Worm (Caenorhabditis elegans) whole organism, L1 larva: ENCODE data around the gene Y59H11AR.4.

Experiments used
- C04F5.9 ChIP-seq: sonication (generic microtip); optimal IDR thresholded peaks from 2 replicates; lab custom pipeline; 2016; ENCODE audit warnings: missing genetic modification characterization, missing compliant biosample characterization
- C34B4.2 ChIP-seq: sonication (generic microtip); optimal IDR thresholded peaks from 2 replicates; lab custom pipeline; 2017; ENCODE audit warnings: mild to moderate bottlenecking, missing genetic modification characterization, missing compliant biosample characterization
- Y116A8C.19 ChIP-seq: sonication (generic microtip); optimal IDR thresholded peaks from 2 replicates; lab custom pipeline; 2016; ENCODE audit warnings: missing compliant biosample characterization, missing genetic modification characterization, borderline replicate concordance
- alr-1 ChIP-seq: fragments of 200-800 bp; sonication (Bioruptor generic); optimal IDR thresholded peaks from 2 replicates; lab custom pipeline; 2018; ENCODE audit warnings: borderline replicate concordance, mild to moderate bottlenecking, missing genetic modification characterization, missing compliant biosample characterization
- aly-2 ChIP-seq: fragments of 150-350 bp; optimal IDR thresholded peaks from 2 replicates; lab custom pipeline; 2014; ENCODE audit warnings: missing biosample characterization, missing genetic modification characterization
- ceh-63 ChIP-seq: fragments of 200-800 bp; sonication (Bioruptor generic); optimal IDR thresholded peaks from 2 replicates; lab custom pipeline; 2018; ENCODE audit warnings: mild to moderate bottlenecking, missing genetic modification characterization, missing compliant biosample characterization
- ceh-8 ChIP-seq: fragments of 200-800 bp; sonication (Bioruptor generic); optimal IDR thresholded peaks from 2 replicates; lab custom pipeline; 2018; ENCODE audit warnings: mild to moderate bottlenecking, missing genetic modification characterization, moderate library complexity, missing compliant biosample characterization
- ceh-82 ChIP-seq, 3 experiments: fragments of 150-350 bp in 1 of 3; sonication (generic microtip) in 2 of 3; optimal IDR thresholded peaks; 2 replicates each; lab custom pipeline; 2014 to 2017; ENCODE audit warnings: missing biosample characterization in 3 of 3, missing genetic modification characterization in 3 of 3
- ceh-90 ChIP-seq: sonication (generic microtip); optimal IDR thresholded peaks from 2 replicates; lab custom pipeline; 2016; ENCODE audit warnings: missing genetic modification characterization, missing compliant biosample characterization
- ces-1 ChIP-seq: fragments of 150-350 bp; optimal IDR thresholded peaks from 2 replicates; lab custom pipeline; 2014; ENCODE audit warnings: missing biosample characterization, missing genetic modification reagents, missing genetic modification characterization
- dpl-1 ChIP-seq, 3 experiments: fragments of 150-350 bp in 2 of 3; sonication (generic microtip) in 1 of 3; optimal IDR thresholded peaks; 2 replicates each; lab custom pipeline; 2014 to 2017; ENCODE audit warnings: missing biosample characterization in 3 of 3, missing genetic modification characterization in 3 of 3, missing genetic modification reagents in 3 of 3
- egl-13 ChIP-seq: sonication (generic microtip); optimal IDR thresholded peaks from 2 replicates; lab custom pipeline; 2016; ENCODE audit warnings: missing genotype, missing genetic modification reagents, missing genetic modification characterization, missing compliant biosample characterization
- elt-2 ChIP-seq: sonication (generic microtip); optimal IDR thresholded peaks from 2 replicates; lab custom pipeline; 2016; ENCODE audit warnings: missing genetic modification characterization, mild to moderate bottlenecking, inconsistent platforms, missing compliant biosample characterization, missing genetic modification reagents
- ets-5 ChIP-seq: fragments of 200-800 bp; sonication (Bioruptor generic); IDR thresholded peaks from 2 replicates; pipeline ENCODE4 v1.3.6; 2022; ENCODE audit warnings: missing genetic modification characterization, missing compliant biosample characterization
- fkh-8 ChIP-seq: sonication (generic microtip); optimal IDR thresholded peaks from 2 replicates; lab custom pipeline; 2016; ENCODE audit warnings: mild to moderate bottlenecking, missing genetic modification characterization, missing compliant biosample characterization
- grh-1 ChIP-seq: fragments of 200-800 bp; sonication (Bioruptor generic); IDR thresholded peaks from 2 replicates; pipeline ENCODE4 v1.3.6; 2022; ENCODE audit warnings: missing genetic modification reagents, missing genetic modification characterization, missing compliant biosample characterization
- hlh-17 ChIP-seq: fragments of 200-800 bp; sonication (Bioruptor generic); optimal IDR thresholded peaks from 2 replicates; lab custom pipeline; 2018; ENCODE audit warnings: missing genetic modification characterization, mild to moderate bottlenecking, missing compliant biosample characterization, moderate library complexity, borderline replicate concordance
- hlh-4 ChIP-seq: sonication (generic microtip); optimal IDR thresholded peaks from 2 replicates; lab custom pipeline; 2016; ENCODE audit warnings: mild to moderate bottlenecking, missing genetic modification characterization, missing compliant biosample characterization
- irx-1 ChIP-seq: sonication (generic microtip); optimal IDR thresholded peaks from 2 replicates; lab custom pipeline; 2016; ENCODE audit warnings: missing genetic modification characterization, missing compliant biosample characterization
- isw-1 ChIP-seq: fragments of 200-800 bp; sonication (Bioruptor generic); IDR thresholded peaks from 2 replicates; pipeline ENCODE4 v1.3.6; 2022; ENCODE audit warnings: missing genetic modification characterization, missing compliant biosample characterization
- jun-1 ChIP-seq: fragments of 150-350 bp; optimal IDR thresholded peaks from 2 replicates; lab custom pipeline; 2014; ENCODE audit warnings: missing biosample characterization, missing genetic modification reagents, missing genetic modification characterization
- lin-14 ChIP-seq: fragments of 200-800 bp; sonication (Bioruptor generic); optimal IDR thresholded peaks from 2 replicates; lab custom pipeline; 2018; ENCODE audit warnings: mild to moderate bottlenecking, missing genetic modification characterization, moderate library complexity, missing compliant biosample characterization
- lin-15B ChIP-seq: fragments of 150-350 bp; sonication (generic microtip); optimal IDR thresholded peaks from 3 replicates; lab custom pipeline; 2014; ENCODE audit warnings: missing biosample characterization, missing genetic modification characterization
- lin-39 ChIP-seq: fragments of 150-350 bp; optimal IDR thresholded peaks from 2 replicates; lab custom pipeline; 2014; ENCODE audit warnings: missing biosample characterization, missing genetic modification reagents, missing genetic modification characterization
- lsy-2 ChIP-seq, 2 experiments: fragments of 150-350 bp; optimal IDR thresholded peaks; 2 replicates each; lab custom pipeline; 2014; ENCODE audit warnings: missing biosample characterization in 2 of 2, missing genetic modification characterization in 2 of 2
- mab-9 ChIP-seq: fragments of 200-800 bp; sonication (Bioruptor generic); IDR thresholded peaks from 2 replicates; pipeline ENCODE4 v1.3.6; 2022; ENCODE audit warnings: missing genetic modification reagents, missing genetic modification characterization, missing compliant biosample characterization
- mdl-1 ChIP-seq, 2 experiments: fragments of 150-350 bp; optimal IDR thresholded peaks; 2 replicates each; lab custom pipeline; 2014 to 2017; ENCODE audit warnings: missing biosample characterization in 2 of 2, missing genetic modification characterization in 2 of 2, inconsistent platforms in 1 of 2
- mef-2 ChIP-seq: fragments of 150-350 bp; optimal IDR thresholded peaks from 2 replicates; lab custom pipeline; 2014; ENCODE audit warnings: missing biosample characterization, missing genetic modification characterization
- nhr-20 ChIP-seq: sonication (generic microtip); optimal IDR thresholded peaks from 2 replicates; lab custom pipeline; 2016; ENCODE audit warnings: mild to moderate bottlenecking, missing genetic modification characterization, missing compliant biosample characterization
- nhr-237 ChIP-seq: fragments of 150-350 bp; optimal IDR thresholded peaks from 2 replicates; lab custom pipeline; 2014; ENCODE audit warnings: missing biosample characterization, missing genetic modification characterization
- nhr-28 ChIP-seq: fragments of 150-350 bp; optimal IDR thresholded peaks from 2 replicates; lab custom pipeline; 2014; ENCODE audit warnings: missing biosample characterization, missing genetic modification characterization
- nhr-47 ChIP-seq: sonication (generic microtip); optimal IDR thresholded peaks from 2 replicates; lab custom pipeline; 2016; ENCODE audit warnings: mild to moderate bottlenecking, missing genetic modification characterization, moderate library complexity, missing compliant biosample characterization
- nhr-77 ChIP-seq: fragments of 150-350 bp; optimal IDR thresholded peaks from 2 replicates; lab custom pipeline; 2014; ENCODE audit warnings: missing biosample characterization, missing genetic modification characterization
- nhr-84 ChIP-seq: sonication (generic microtip); optimal IDR thresholded peaks from 2 replicates; lab custom pipeline; 2017; ENCODE audit warnings: missing biosample characterization, missing genetic modification characterization
- nhr-85 ChIP-seq: sonication (generic microtip); peaks from one replicate; lab custom pipeline; 2016; ENCODE audit warnings: missing genetic modification characterization, inconsistent platforms, missing compliant biosample characterization
- nhr-90 ChIP-seq: sonication (generic microtip); optimal IDR thresholded peaks from 2 replicates; lab custom pipeline; 2016; ENCODE audit warnings: mild to moderate bottlenecking, missing genetic modification characterization, missing compliant biosample characterization; ENCODE audit not compliant: poor library complexity
- pax-3 ChIP-seq: fragments of 200-800 bp; sonication (Bioruptor generic); optimal IDR thresholded peaks from 2 replicates; lab custom pipeline; 2018; ENCODE audit warnings: mild to moderate bottlenecking, missing genetic modification characterization, moderate library complexity, missing compliant biosample characterization
- pqm-1 ChIP-seq: sonication (generic microtip); optimal IDR thresholded peaks from 3 replicates; lab custom pipeline; 2017; ENCODE audit warnings: missing biosample characterization, missing genetic modification characterization
- rnt-1 ChIP-seq: sonication (generic microtip); optimal IDR thresholded peaks from 2 replicates; lab custom pipeline; 2016; ENCODE audit warnings: mild to moderate bottlenecking, missing genetic modification characterization, moderate library complexity, missing compliant biosample characterization
- snpc-4 ChIP-seq: fragments of 150-350 bp; optimal IDR thresholded peaks from 2 replicates; lab custom pipeline; 2014; ENCODE audit warnings: missing biosample characterization, missing genetic modification characterization
- sptf-1 ChIP-seq: fragments of 150-350 bp; optimal IDR thresholded peaks from 2 replicates; lab custom pipeline; 2014; ENCODE audit warnings: missing biosample characterization, missing genetic modification characterization
- swsn-7 ChIP-seq: sonication (generic microtip); optimal IDR thresholded peaks from 2 replicates; lab custom pipeline; 2016; ENCODE audit warnings: missing genetic modification characterization, missing compliant biosample characterization
- tlp-1 ChIP-seq: fragments of 150-350 bp; optimal IDR thresholded peaks from 2 replicates; lab custom pipeline; 2014; ENCODE audit warnings: missing biosample characterization, missing genetic modification characterization
- unc-130 ChIP-seq: fragments of 150-350 bp; optimal IDR thresholded peaks from 2 replicates; lab custom pipeline; 2017; ENCODE audit warnings: missing biosample characterization, missing genetic modification characterization, inconsistent platforms
- unc-62 ChIP-seq: fragments of 150-350 bp; optimal IDR thresholded peaks from 2 replicates; lab custom pipeline; 2014; ENCODE audit warnings: missing biosample characterization, missing genetic modification reagents, missing genetic modification characterization
- unc-86 ChIP-seq: sonication (generic microtip); optimal IDR thresholded peaks from 2 replicates; lab custom pipeline; 2016; ENCODE audit warnings: missing genetic modification characterization, missing compliant biosample characterization
- unc-98 ChIP-seq: fragments of 200-800 bp; sonication (Bioruptor generic); IDR thresholded peaks from 2 replicates; pipeline ENCODE4 v1.3.6; 2022; ENCODE audit warnings: missing genetic modification characterization, missing compliant biosample characterization
- vab-15 ChIP-seq: sonication (generic microtip); optimal IDR thresholded peaks from 2 replicates; lab custom pipeline; 2017; ENCODE audit warnings: missing genotype, mild to moderate bottlenecking, missing genetic modification characterization, missing compliant biosample characterization
- xbp-1 ChIP-seq: sonication (generic microtip); optimal IDR thresholded peaks from 2 replicates; lab custom pipeline; 2016; ENCODE audit warnings: missing genetic modification characterization, missing compliant biosample characterization
- zag-1 ChIP-seq: fragments of 150-350 bp; optimal IDR thresholded peaks from 2 replicates; lab custom pipeline; 2014; ENCODE audit warnings: missing biosample characterization, missing genetic modification characterization
- zip-4 ChIP-seq: fragments of 200-800 bp; sonication (Bioruptor generic); optimal IDR thresholded peaks from 2 replicates; lab custom pipeline; 2018; ENCODE audit warnings: mild to moderate bottlenecking, missing genetic modification characterization, moderate library complexity, missing compliant biosample characterization
- ztf-11 ChIP-seq, 2 experiments: sonication (generic microtip); optimal IDR thresholded peaks; 2 replicates each; lab custom pipeline; 2016 to 2017; ENCODE audit warnings: missing genetic modification characterization in 2 of 2, missing biosample characterization in 1 of 2, missing compliant biosample characterization in 1 of 2
- ztf-4 ChIP-seq: fragments of 150-350 bp; optimal IDR thresholded peaks from 2 replicates; lab custom pipeline; 2014; ENCODE audit warnings: missing biosample characterization, missing genetic modification characterization

The Y59H11AR.4 gene

DNA sequence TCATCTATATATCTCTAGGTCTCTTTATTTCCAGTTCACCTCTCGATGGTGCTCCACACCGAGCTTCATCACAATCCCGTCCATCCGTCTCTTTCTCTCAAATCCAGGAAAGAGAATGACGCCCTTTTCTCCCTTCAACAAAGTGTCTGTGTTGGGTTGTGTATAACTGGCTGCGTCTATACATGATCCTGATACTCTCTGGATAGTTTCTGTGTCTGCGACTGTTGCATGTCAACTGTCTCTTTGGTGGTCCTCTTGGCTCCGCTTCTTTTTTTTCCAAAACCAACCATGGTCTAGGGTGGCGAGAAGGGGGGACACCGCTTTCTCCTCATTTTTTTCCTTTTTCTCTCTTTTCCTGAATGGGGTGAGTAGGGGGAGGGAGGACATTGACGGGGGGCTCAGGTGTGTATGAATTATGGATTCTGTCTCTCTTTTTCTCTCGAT lies 29.1 kb upstream of the Y59H11AR.4 start:
- peak; percentile 56 for TF ChIP-seq nhr-77 (tag; lab: Kevin White, UChicago)
- TF ChIP-seq alr-1 (tag; lab: Kevin White, UChicago) = no peak
- TF ChIP-seq isw-1 (GFP tag; lab: Robert Waterston, UW) = peak; percentile 40
- TF ChIP-seq egl-13 = no peak
- no peak for TF ChIP-seq zag-1
- TF ChIP-seq lin-39 (tag; lab: Kevin White, UChicago) = no peak
- peak; percentile 53 for TF ChIP-seq nhr-47
- TF ChIP-seq zip-4 (GFP tag; lab: Kevin White, UChicago) = no peak
- peak; percentile 16 to 58 for TF ChIP-seq lsy-2 (tag; optimal IDR thresholded peaks at IDR 0.05; lab: Kevin White, UChicago)
- no peak for TF ChIP-seq grh-1
- no peak for TF ChIP-seq unc-130
- TF ChIP-seq vab-15 = no peak
- TF ChIP-seq aly-2 (tag; lab: Kevin White, UChicago) = no peak
- TF ChIP-seq lin-14 (GFP tag; lab: Kevin White, UChicago) = peak; percentile 91
- TF ChIP-seq unc-62 (GFP tag; lab: Kevin White, UChicago) = no peak
- TF ChIP-seq hlh-17 = no peak
- TF ChIP-seq mef-2 (tag; lab: Kevin White, UChicago) = peak; percentile 38
- no peak for TF ChIP-seq ceh-63 (GFP tag; lab: Kevin White, UChicago)
- TF ChIP-seq dpl-1 (GFP tag; optimal IDR thresholded peaks at IDR 0.05; lab: Kevin White, UChicago) = peak in 1 of 3 experiments; percentile 4
- no peak for TF ChIP-seq nhr-28 (tag; lab: Kevin White, UChicago)
- TF ChIP-seq irx-1 = peak; percentile 50
- peak; percentile 63 for TF ChIP-seq fkh-8
- TF ChIP-seq C34B4.2 (tag; lab: Kevin White, UChicago) = no peak
- TF ChIP-seq ztf-11 (tag; optimal IDR thresholded peaks at IDR 0.05; lab: Kevin White, UChicago) = no peak
- TF ChIP-seq jun-1 (tag; lab: Kevin White, UChicago) = no peak
- peak; percentile 39 for TF ChIP-seq xbp-1 (tag; lab: Kevin White, UChicago)
- no peak for TF ChIP-seq nhr-237 (tag; lab: Kevin White, UChicago)
- peak; percentile 42 to 60 (median 51) for TF ChIP-seq ceh-82 (tag; optimal IDR thresholded peaks at IDR 0.05; lab: Kevin White, UChicago)
- TF ChIP-seq tlp-1 (tag; lab: Kevin White, UChicago) = no peak
- TF ChIP-seq nhr-20 (tag; lab: Kevin White, UChicago) = peak; percentile 61
- no peak for TF ChIP-seq Y116A8C.19
- TF ChIP-seq lin-15B = no peak
- TF ChIP-seq ceh-8 (GFP tag; lab: Kevin White, UChicago) = no peak
- no peak for TF ChIP-seq unc-98
- TF ChIP-seq snpc-4 (tag; lab: Kevin White, UChicago) = peak; percentile 15
- TF ChIP-seq ces-1 = no peak
- TF ChIP-seq mab-9 (GFP tag; lab: Robert Waterston, UW) = no peak
- TF ChIP-seq swsn-7 (tag; lab: Kevin White, UChicago) = peak; percentile 67
- TF ChIP-seq nhr-85 (tag; lab: Kevin White, UChicago) = no peak
- TF ChIP-seq elt-2 (tag; lab: Kevin White, UChicago) = no peak
- no peak for TF ChIP-seq hlh-4 (tag; lab: Kevin White, UChicago)
- peak; percentile 77 for TF ChIP-seq unc-86
- TF ChIP-seq mdl-1 (tag; optimal IDR thresholded peaks at IDR 0.05; lab: Kevin White, UChicago) = peak in 1 of 2 experiments; percentile 44
- no peak for TF ChIP-seq nhr-84 (tag; lab: Kevin White, UChicago)
- no peak for TF ChIP-seq pax-3 (tag; lab: Kevin White, UChicago)
- peak; percentile 39 for TF ChIP-seq rnt-1 (tag; lab: Kevin White, UChicago)
- no peak for TF ChIP-seq C04F5.9 (tag; lab: Kevin White, UChicago)
- no peak for TF ChIP-seq ztf-4 (tag; lab: Kevin White, UChicago)
- no peak for TF ChIP-seq ceh-90 (tag; lab: Kevin White, UChicago)
- TF ChIP-seq sptf-1 (tag; lab: Kevin White, UChicago) = no peak
- TF ChIP-seq nhr-90 (tag; lab: Kevin White, UChicago) = no peak
- TF ChIP-seq ets-5 (GFP tag; lab: Robert Waterston, UW) = no peak
- no peak for TF ChIP-seq pqm-1 (tag; lab: Kevin White, UChicago)
